Worm (Caenorhabditis elegans) whole organism, L2 larva: ENCODE measurements around the gene ceh-27.

Experiments
- F13H6.1 ChIP-seq: sonication (generic microtip); optimal IDR thresholded peaks from 2 replicates; lab custom pipeline; 2016; ENCODE audit warnings: missing genetic modification characterization, missing compliant biosample characterization
- ama-1 ChIP-seq: fragments of 150-350 bp; optimal IDR thresholded peaks from 2 replicates; lab custom pipeline; 2018; ENCODE audit warnings: inconsistent platforms
- fos-1 ChIP-seq: fragments of 150-350 bp; optimal IDR thresholded peaks from 2 replicates; lab custom pipeline; 2014; ENCODE audit warnings: missing biosample characterization, missing genetic modification characterization
- lin-13 ChIP-seq: fragments of 150-350 bp; optimal IDR thresholded peaks from 2 replicates; lab custom pipeline; 2014; ENCODE audit warnings: missing biosample characterization, missing genetic modification reagents, missing genetic modification characterization
- lsy-2 ChIP-seq, 2 experiments: fragments of 150-350 bp in 1 of 2; sonication (generic microtip) in 1 of 2; optimal IDR thresholded peaks; 2 replicates each; lab custom pipeline; 2014 to 2017; ENCODE audit warnings: missing biosample characterization in 2 of 2, missing genetic modification characterization in 2 of 2
- sem-4 ChIP-seq: fragments of 150-350 bp; optimal IDR thresholded peaks from 2 replicates; lab custom pipeline; 2014; ENCODE audit warnings: missing biosample characterization, missing genetic modification reagents, missing genetic modification characterization
- snpc-4 ChIP-seq: fragments of 150-350 bp; optimal IDR thresholded peaks from 2 replicates; lab custom pipeline; 2014; ENCODE audit warnings: missing biosample characterization, missing genetic modification characterization
- zag-1 ChIP-seq: fragments of 150-350 bp; optimal IDR thresholded peaks from 2 replicates; lab custom pipeline; 2014; ENCODE audit warnings: missing biosample characterization, missing genetic modification characterization
- ztf-4 ChIP-seq: fragments of 150-350 bp; optimal IDR thresholded peaks from 2 replicates; lab custom pipeline; 2014; ENCODE audit warnings: missing biosample characterization, missing genetic modification characterization

DNA sequence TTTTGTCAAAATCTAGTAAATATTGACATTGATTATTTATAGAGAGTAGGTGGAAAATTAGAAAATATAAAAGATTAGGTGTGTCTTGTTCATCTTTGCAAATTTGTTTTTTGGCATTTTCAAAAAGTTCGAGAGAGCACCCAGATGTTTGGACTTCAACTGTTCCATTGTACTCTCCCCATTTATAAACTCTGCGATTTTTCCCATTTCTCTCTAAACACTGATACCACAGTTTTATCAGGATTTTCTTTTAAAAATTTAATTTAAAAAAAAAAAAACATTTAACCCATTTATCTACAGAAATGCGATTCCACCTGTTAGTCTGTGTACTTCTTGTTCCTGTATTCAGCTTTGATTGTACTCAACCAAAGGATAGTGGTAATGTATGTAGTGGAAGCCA lies 51.9 kb downstream of the ceh-27 start, which contains the start of gene tag-290:
- no peak for TF ChIP-seq zag-1 (tag; lab: Kevin White, UChicago)
- no peak for TF ChIP-seq lsy-2 (tag; optimal IDR thresholded peaks at IDR 0.05; lab: Kevin White, UChicago)
- no peak for TF ChIP-seq ztf-4 (tag; lab: Kevin White, UChicago)
- no peak for TF ChIP-seq snpc-4 (tag; lab: Kevin White, UChicago)
- TF ChIP-seq fos-1 (tag; lab: Kevin White, UChicago) = no peak
- TF ChIP-seq sem-4 (tag; lab: Kevin White, UChicago) = no peak
- TF ChIP-seq lin-13 (GFP tag; lab: Kevin White, UChicago) = no peak
- no peak for TF ChIP-seq ama-1 (lab: Kevin White, UChicago)
- TF ChIP-seq F13H6.1 (tag; lab: Kevin White, UChicago) = no peak
